Fruit fly (Drosophila melanogaster) S2 (cell line): ENCODE results near the gene Tusp.
A peak's percentile ranks its signal among the peaks of the same experiment; 100 is the strongest.

Experiments used
- CG8478 ChIP-seq: fragments of >200 bp; optimal IDR thresholded peaks from 2 replicates; lab custom pipeline; 2018
- CTCF ChIP-seq, 2 experiments: fragments of >200 bp; optimal IDR thresholded peaks; 2 replicates each; lab custom pipeline; 2018

Gene Tusp

dm6 chr3R:27636010-27636584 lies 28.4 kb downstream of the Tusp start, which contains the start of the genes CG5611 and Mtl:
TSS of gene CG5611 (minus strand) at chr3R:27636060.
TSS of gene Mtl (plus strand) at chr3R:27636412.
- TF ChIP-seq CG8478 (lab: Kevin White, UChicago) (no peak), CTCF (optimal IDR thresholded peaks at IDR 0.05; lab: Kevin White, UChicago) (no peak)

dm6 chr3R:27636720-27637119 lies 29.0 kb downstream of the Tusp start:
- TF ChIP-seq CG8478 (lab: Kevin White, UChicago) (no peak), CTCF (optimal IDR thresholded peaks at IDR 0.05; lab: Kevin White, UChicago) (no peak)

- TF ChIP-seq CTCF (optimal IDR thresholded peaks at IDR 0.05; lab: Kevin White, UChicago) (no peak), CG8478 (lab: Kevin White, UChicago) (no peak)
These were observed 29.7 kb downstream of the Tusp start for dm6 chr3R:27637264-27637860.

- TF ChIP-seq CTCF (optimal IDR thresholded peaks at IDR 0.05; lab: Kevin White, UChicago), result no peak
- no peak for TF ChIP-seq CG8478 (lab: Kevin White, UChicago)
These were observed 35.4 kb downstream of the Tusp start for dm6 chr3R:27643080-27643479.

- TF ChIP-seq CTCF (optimal IDR thresholded peaks at IDR 0.05; lab: Kevin White, UChicago) (no peak), CG8478 (lab: Kevin White, UChicago) (no peak)
These were observed 40.1 kb downstream of the Tusp start for dm6 chr3R:27647817-27648216.

dm6 chr3R:27651710-27652109 lies 44.0 kb downstream of the Tusp start:
- peak in 1 of 2 experiments; percentile 44 for TF ChIP-seq CTCF (optimal IDR thresholded peaks at IDR 0.05; lab: Kevin White, UChicago)
- TF ChIP-seq CG8478 (lab: Kevin White, UChicago), result no peak

dm6 chr3R:27652156-27652810 lies 44.6 kb downstream of the Tusp start, which contains the start of gene RpS10a:
TSS of gene RpS10a (plus strand) at chr3R:27652760.
- TF ChIP-seq CG8478 (lab: Kevin White, UChicago), result no peak
- no peak for TF ChIP-seq CTCF (optimal IDR thresholded peaks at IDR 0.05; lab: Kevin White, UChicago)

dm6 chr3R:27655109-27655508 lies 47.4 kb downstream of the Tusp start:
- no peak for TF ChIP-seq CG8478 (lab: Kevin White, UChicago)
- TF ChIP-seq CTCF (optimal IDR thresholded peaks at IDR 0.05; lab: Kevin White, UChicago), result no peak

dm6 chr3R:27656686-27657535 lies 49.2 kb downstream of the Tusp start, which contains the start of gene tau:
TSS of gene tau (minus strand) at chr3R:27656996.
- TF ChIP-seq CG8478 (lab: Kevin White, UChicago), result no peak
- TF ChIP-seq CTCF (optimal IDR thresholded peaks at IDR 0.05; lab: Kevin White, UChicago), result no peak

- no peak for TF ChIP-seq CTCF (optimal IDR thresholded peaks at IDR 0.05; lab: Kevin White, UChicago)
- no peak for TF ChIP-seq CG8478 (lab: Kevin White, UChicago)
These were observed 52.5 kb downstream of the Tusp start, which contains the start of gene Mlc1 for dm6 chr3R:27660127-27660579. TSS of gene Mlc1 (minus strand) at chr3R:27660177.

dm6 chr3R:27661389-27661788 lies 53.7 kb downstream of the Tusp start:
- TF ChIP-seq CTCF (optimal IDR thresholded peaks at IDR 0.05; lab: Kevin White, UChicago) (no peak), CG8478 (lab: Kevin White, UChicago) (no peak)

- no peak for TF ChIP-seq CTCF (optimal IDR thresholded peaks at IDR 0.05; lab: Kevin White, UChicago)
- TF ChIP-seq CG8478 (lab: Kevin White, UChicago), result no peak
These were observed 54.4 kb downstream of the Tusp start, which contains the start of gene unc80 for dm6 chr3R:27661971-27662489. TSS of gene unc80 (plus strand) at chr3R:27662439.

dm6 chr3R:27662857-27663256 lies 55.2 kb downstream of the Tusp start:
- no peak for TF ChIP-seq CG8478 (lab: Kevin White, UChicago)
- TF ChIP-seq CTCF (optimal IDR thresholded peaks at IDR 0.05; lab: Kevin White, UChicago), result no peak

dm6 chr3R:27677174-27677726 lies 69.6 kb downstream of the Tusp start, which contains the start of gene Hsdl2:
TSS of gene Hsdl2 (plus strand) at chr3R:27677522.
- TF ChIP-seq CG8478 (lab: Kevin White, UChicago) (no peak), CTCF (optimal IDR thresholded peaks at IDR 0.05; lab: Kevin White, UChicago) (peak in 1 of 2 experiments; percentile 18)
